Fruit fly (Drosophila melanogaster): ENCODE measurements around the gene Rac2.

The Rac2 gene

DNA sequence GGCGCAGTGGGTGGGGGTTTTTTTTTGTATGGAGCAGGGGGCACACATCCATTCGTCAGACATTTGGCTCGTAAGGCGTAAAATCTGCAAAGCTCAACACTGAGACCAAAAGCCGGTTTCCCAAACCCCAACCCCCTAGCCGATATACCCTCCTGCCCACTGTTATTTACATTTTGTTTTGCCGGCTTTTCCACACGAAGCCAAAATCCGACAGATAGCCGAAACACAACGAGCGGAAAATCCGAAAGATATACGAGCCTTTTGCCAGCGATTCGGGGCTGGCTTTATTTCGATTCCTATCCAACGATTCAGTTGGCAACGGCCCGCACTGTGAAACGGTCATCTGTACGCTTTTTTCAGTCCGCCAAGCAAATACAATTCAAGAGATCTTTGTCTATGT is 11.5 kb downstream of the Rac2 start, which contains the start of gene CG42458:
Gene CG42458 (plus strand): TSS at position 311 of the 400 bp plus-strand sequence.
- TF ChIP-seq CG8478 (optimal IDR thresholded peaks at IDR 0.05) (no peak), CTCF (optimal IDR thresholded peaks at IDR 0.05) (no peak)

DNA sequence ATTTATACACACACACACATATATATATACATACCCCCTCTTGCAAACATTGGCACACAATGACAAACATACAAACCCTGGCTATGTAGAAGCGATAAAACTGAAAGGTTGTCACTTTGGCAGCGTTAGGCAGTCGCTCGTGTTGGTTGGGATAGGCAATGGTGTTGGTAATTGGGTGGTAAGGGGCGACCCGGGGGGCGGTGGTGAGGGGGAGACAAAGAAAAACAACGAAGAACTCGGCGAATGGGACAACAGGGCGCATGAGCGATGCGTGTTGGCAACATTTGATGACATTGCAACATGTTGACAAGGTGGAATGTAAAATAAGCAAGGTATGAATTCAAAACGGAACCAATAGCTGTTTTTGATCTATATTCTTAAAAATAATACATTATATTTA is 12.4 kb downstream of the Rac2 start:
- TF ChIP-seq CG8478 (optimal IDR thresholded peaks at IDR 0.05) (no peak), CTCF (optimal IDR thresholded peaks at IDR 0.05) (no peak)

DNA sequence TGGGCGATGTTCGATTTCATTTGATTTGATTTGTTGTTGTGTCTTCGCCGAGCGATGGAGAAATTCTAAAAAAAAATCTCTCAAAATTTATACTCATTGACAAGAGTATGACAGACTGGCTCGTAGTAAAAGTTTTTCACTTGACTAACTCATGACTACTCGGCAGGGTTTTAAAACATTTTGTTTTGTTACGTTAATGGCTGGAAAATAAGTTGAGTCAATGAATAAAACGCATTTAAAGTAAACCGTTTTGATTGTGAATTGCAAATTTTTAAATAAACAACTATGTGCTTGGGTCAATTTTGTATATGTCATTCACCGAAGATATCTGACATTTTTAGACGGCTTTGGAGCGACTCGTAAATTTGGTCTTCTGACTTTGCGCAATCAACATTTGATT is 30.9 kb downstream of the Rac2 start, which contains the start of gene CG8560:
Gene CG8560 (minus strand): TSS at position 101 of the 400 bp plus-strand sequence.
- TF ChIP-seq CG8478 (optimal IDR thresholded peaks at IDR 0.05), result no peak
- TF ChIP-seq CTCF (optimal IDR thresholded peaks at IDR 0.05), result no peak

DNA sequence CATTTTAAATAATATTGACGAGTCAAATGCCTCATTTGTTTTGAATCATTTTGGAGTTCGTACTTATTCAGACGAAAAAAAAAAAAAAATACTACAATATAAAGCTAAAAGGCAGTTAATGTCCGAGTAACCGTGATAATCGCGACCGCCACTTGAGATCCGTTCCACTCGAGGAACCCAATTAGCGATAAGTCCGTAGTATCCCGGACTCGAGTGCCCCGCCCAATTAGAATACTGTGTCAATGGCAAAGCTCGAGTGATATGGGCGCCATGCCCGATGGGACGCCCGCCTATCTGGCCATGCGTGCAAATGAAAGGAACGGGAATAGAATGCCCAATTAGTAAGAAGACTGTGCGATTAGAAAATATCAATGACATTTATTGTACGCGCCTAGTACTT is 33.0 kb downstream of the Rac2 start:
- TF ChIP-seq CG8478 (optimal IDR thresholded peaks at IDR 0.05), result no peak
- TF ChIP-seq CTCF (optimal IDR thresholded peaks at IDR 0.05), result no peak

DNA sequence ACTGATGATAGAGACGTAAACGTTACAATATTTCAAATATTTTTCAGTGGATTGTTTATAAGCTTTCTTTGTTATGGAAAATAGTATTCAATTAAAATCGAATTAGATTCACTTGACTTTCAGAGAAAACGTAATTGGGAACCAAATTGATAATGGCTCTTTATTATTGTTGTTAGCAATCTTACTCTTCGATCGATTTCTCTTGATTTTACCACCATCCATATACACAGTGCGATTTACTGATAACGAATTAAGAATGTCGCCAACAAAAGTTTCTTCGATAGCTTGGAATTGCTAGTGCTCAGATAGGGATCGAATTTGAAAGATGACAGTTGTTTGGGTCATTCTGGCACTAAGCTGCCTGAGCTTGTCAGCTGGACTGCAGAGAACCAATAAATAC is 35.2 kb downstream of the Rac2 start, which contains the start of gene CG18417:
Gene CG18417 (plus strand): TSS at position 301 of the 400 bp plus-strand sequence.
- TF ChIP-seq CTCF (optimal IDR thresholded peaks at IDR 0.05) (no peak), CG8478 (optimal IDR thresholded peaks at IDR 0.05) (no peak)

DNA sequence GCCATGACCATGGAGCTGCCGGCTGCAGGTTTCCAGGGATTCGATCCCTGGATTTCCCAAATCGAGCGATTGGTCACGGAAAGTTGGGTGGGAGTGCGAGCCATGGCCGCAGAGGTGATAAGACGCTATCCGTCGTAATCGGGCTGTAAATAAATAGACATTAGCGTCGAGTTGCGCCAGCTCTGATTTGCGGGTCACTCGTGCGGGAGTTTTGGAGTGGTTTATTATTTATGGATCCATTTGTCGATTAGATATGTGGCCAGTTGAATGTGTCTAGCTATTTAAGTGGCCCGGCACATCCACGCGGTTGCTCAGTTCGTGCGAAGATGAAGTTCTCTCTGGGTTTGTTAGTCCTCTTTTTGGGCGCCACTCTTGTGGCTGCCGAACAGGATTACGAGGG is 37.0 kb downstream of the Rac2 start, which contains the start of gene CG8562:
Gene CG8562 (plus strand): TSS at position 307 of the 400 bp plus-strand sequence.
- no peak for TF ChIP-seq CG8478 (optimal IDR thresholded peaks at IDR 0.05)
- no peak for TF ChIP-seq CTCF (optimal IDR thresholded peaks at IDR 0.05)

DNA sequence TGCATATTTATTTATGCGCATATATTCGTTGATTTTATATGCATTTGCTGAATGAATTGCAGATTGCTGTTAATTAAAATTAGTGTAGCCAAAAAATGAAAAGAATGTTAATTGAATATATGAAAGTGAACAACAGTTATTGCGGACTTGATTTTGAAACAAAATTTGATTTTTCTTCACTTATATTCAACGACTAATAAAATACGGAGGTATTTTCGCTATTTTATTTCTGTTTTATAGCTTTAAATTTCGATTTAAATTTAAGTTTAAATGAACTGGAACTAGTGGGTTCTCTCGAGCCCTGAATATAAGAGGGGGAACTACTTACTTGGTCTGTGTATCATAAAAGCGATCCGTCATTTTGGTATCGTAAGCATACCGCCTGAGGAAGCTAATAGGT is 38.9 kb downstream of the Rac2 start, which contains the start of gene CG32379:
Gene CG32379 (plus strand): TSS at position 301 of the 400 bp plus-strand sequence.
- TF ChIP-seq CG8478 (optimal IDR thresholded peaks at IDR 0.05) (no peak), CTCF (optimal IDR thresholded peaks at IDR 0.05) (no peak)

DNA sequence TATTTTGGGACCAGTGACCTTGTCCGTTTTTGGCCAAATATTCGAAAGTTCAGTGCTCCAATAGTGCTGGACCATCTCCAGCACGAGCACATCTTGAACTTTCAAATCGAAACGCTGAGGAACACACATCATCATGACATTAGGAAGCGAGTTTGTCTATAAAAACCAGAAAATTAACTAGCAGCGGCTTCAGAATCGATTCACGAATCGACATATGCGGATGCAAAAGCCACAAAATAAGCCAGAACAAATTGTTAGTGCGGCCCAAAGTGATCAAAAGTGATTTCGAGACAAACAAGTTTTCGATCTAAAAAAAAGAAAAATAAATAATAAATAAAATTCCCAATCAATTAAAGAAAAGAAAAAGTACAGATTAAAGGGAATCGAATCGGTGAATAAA is 44.5 kb downstream of the Rac2 start, which contains the start of gene CG8563:
Gene CG8563 (plus strand): TSS at position 301 of the 400 bp plus-strand sequence.
- TF ChIP-seq CTCF (optimal IDR thresholded peaks at IDR 0.05) (no peak), CG8478 (optimal IDR thresholded peaks at IDR 0.05) (no peak)

DNA sequence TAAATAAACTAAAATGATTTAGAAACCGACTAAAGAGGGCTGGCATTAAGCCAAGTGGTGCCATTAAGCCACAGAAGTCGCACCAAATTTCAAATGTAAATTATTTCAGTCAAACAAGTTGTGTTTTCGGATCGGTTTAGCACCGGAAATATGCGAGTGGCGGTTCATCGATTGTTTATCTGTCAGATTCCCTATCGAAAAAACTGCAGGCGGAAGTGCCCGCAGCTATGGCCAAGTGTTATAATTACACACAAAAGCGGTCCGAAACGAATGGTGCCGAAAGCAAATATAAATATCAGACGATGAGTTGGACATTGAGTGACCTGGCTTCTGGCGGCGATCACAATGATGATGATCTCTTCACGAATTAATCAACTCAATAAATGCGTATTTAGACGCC is 45.0 kb downstream of the Rac2 start:
- no peak for TF ChIP-seq CG8478 (optimal IDR thresholded peaks at IDR 0.05)
- TF ChIP-seq CTCF (optimal IDR thresholded peaks at IDR 0.05), result no peak

DNA sequence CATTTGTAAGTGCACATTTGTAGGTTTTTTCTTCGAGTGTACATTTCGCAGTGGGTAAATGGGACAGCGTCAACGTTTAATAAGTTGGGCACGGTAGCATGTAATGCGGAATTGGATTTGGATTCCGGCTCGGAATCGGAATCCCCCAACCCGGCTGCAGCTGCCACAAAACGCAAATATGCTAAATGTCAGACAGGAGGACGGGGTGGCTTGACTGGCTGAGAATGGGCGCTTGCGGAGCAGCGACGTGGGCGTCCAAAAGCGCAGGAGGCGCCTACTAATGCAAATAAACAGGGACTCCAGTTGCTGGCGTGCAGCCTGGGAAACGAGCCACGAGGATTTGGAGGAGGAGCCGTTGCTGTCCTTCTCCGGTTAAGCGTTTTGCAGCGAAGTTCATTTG is 47.2 kb downstream of the Rac2 start, which contains the start of gene CG8564:
Gene CG8564 (minus strand): TSS at position 101 of the 400 bp plus-strand sequence.
- no peak for TF ChIP-seq CTCF (optimal IDR thresholded peaks at IDR 0.05)
- TF ChIP-seq CG8478 (optimal IDR thresholded peaks at IDR 0.05), result no peak
